Worm (Caenorhabditis elegans) whole organism, early embryonic: ENCODE data around the gene Y51H7C.7.

ENCODE experiments used
- B0310.2 ChIP-seq: sonication (generic microtip); optimal IDR thresholded peaks from 2 replicates; lab custom pipeline; 2016; ENCODE audit warnings: mild to moderate bottlenecking, missing genetic modification characterization, missing compliant biosample characterization
- ama-1 ChIP-seq: fragments of 150-350 bp; optimal IDR thresholded peaks from 2 replicates; lab custom pipeline; 2014
- flt-1 ChIP-seq: fragments of 200-800 bp; sonication (Bioruptor generic); IDR thresholded peaks from 2 replicates; pipeline ENCODE4 v1.3.6; 2022; ENCODE audit warnings: missing genetic modification characterization, missing compliant biosample characterization
- hmbx-1 ChIP-seq: sonication (generic microtip); optimal IDR thresholded peaks from 2 replicates; lab custom pipeline; 2016; ENCODE audit warnings: mild to moderate bottlenecking, missing genetic modification characterization, missing compliant biosample characterization
- tra-4 ChIP-seq: sonication (generic microtip); optimal IDR thresholded peaks from 2 replicates; lab custom pipeline; 2017; ENCODE audit warnings: missing genetic modification characterization, missing compliant biosample characterization

DNA sequence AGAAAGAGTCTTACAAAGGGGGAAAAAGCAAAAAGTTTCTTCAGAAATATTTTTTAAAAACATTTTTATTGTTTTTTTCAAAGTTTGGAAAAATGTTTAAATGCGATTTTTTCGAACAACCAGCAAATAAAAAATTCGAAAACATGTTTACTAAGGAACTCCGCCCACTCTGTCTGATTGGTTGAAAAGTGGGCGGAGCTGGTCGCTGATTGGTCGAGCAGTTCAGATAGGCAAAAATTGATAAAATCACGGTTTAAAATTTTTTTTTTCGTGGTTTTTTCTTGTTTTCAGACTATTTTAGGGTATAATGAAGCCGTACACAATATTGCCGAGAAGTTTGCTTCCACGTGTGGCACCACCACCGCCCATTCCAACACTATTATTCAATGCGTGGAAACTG lies 30.2 kb upstream of the Y51H7C.7 start:
- TF ChIP-seq flt-1 (GFP tag; lab: Robert Waterston, UW) (no peak), B0310.2 (no peak), ama-1 (no peak), tra-4 (tag; lab: Kevin White, UChicago) (no peak), hmbx-1 (tag; lab: Kevin White, UChicago) (no peak)
